Worm (Caenorhabditis elegans): ENCODE data around the gene ntr-2.

The ntr-2 gene

ce11 chrX:14875668-14876067 lies 53.1 kb downstream of the ntr-2 start, which contains the start of gene sssh-1:
sssh-1 (plus strand) TSS chrX:14875968.
- TF ChIP-seq mxl-2 (GFP tag; conservative IDR thresholded peaks at IDR 0.05) (no peak), pqm-1 (tag; optimal IDR thresholded peaks at IDR 0.05) (no peak), F44E2.7 (GFP tag; IDR thresholded peaks at IDR 0.05) (no peak), nhr-25 (tag; optimal IDR thresholded peaks at IDR 0.05; ENCODE audit: borderline replicate concordance, insufficient read depth) (no peak), lin-39 (tag; optimal IDR thresholded peaks at IDR 0.05) (no peak), nhr-111 (GFP tag; optimal IDR thresholded peaks at IDR 0.05) (no peak), F26F4.8 (GFP tag; conservative IDR thresholded peaks at IDR 0.05) (no peak), lin-15B (tag; optimal IDR thresholded peaks at IDR 0.05) (no peak), daf-19 (GFP tag; conservative IDR thresholded peaks at IDR 0.05) (no peak), dmd-6 (GFP tag; IDR thresholded peaks at IDR 0.05) (no peak), lin-38 (GFP tag; IDR thresholded peaks at IDR 0.05) (no peak), mxl-3 (GFP tag; optimal IDR thresholded peaks at IDR 0.05) (no peak), rbr-2 (tag; optimal IDR thresholded peaks at IDR 0.05) (no peak)
